Worm (Caenorhabditis elegans) whole organism, L2 larva: ENCODE measurements around the gene frm-7.

Experiments used
- ZK546.5 ChIP-seq: sonication (generic microtip); optimal IDR thresholded peaks from 2 replicates; lab custom pipeline; 2017; ENCODE audit warnings: missing biosample characterization, missing genetic modification characterization
- blmp-1 ChIP-seq: sonication (generic microtip); optimal IDR thresholded peaks from 2 replicates; lab custom pipeline; 2017; ENCODE audit warnings: missing genetic modification characterization, mild to moderate bottlenecking, missing compliant biosample characterization, antibody characterized with exemption, moderate library complexity; ENCODE audit not compliant: insufficient read depth
- egl-27 ChIP-seq: sonication (generic microtip); optimal IDR thresholded peaks from 3 replicates; lab custom pipeline; 2017; ENCODE audit warnings: missing biosample characterization, missing genetic modification reagents, missing genetic modification characterization
- elt-1 ChIP-seq: fragments of 150-350 bp; optimal IDR thresholded peaks from 2 replicates; lab custom pipeline; 2014; ENCODE audit warnings: missing biosample characterization, missing genetic modification characterization
- lin-11 ChIP-seq: fragments of 150-350 bp; sonication (generic microtip); optimal IDR thresholded peaks from 2 replicates; lab custom pipeline; 2014; ENCODE audit warnings: missing biosample characterization, missing genetic modification characterization, inconsistent platforms, mixed read lengths
- lin-39 ChIP-seq: fragments of 150-350 bp; optimal IDR thresholded peaks from 2 replicates; lab custom pipeline; 2014; ENCODE audit warnings: missing biosample characterization, missing genetic modification reagents, missing genetic modification characterization
- snpc-4 ChIP-seq: fragments of 150-350 bp; optimal IDR thresholded peaks from 2 replicates; lab custom pipeline; 2014; ENCODE audit warnings: missing biosample characterization, missing genetic modification characterization

ce11 chrV:12287667-12288066 lies 14.6 kb upstream of the frm-7 start:
- TF ChIP-seq lin-39 (tag; lab: Kevin White, UChicago): no peak
- no peak for TF ChIP-seq elt-1 (tag; lab: Kevin White, UChicago)
- TF ChIP-seq ZK546.5 (tag; lab: Kevin White, UChicago): no peak
- TF ChIP-seq snpc-4: no peak
- no peak for TF ChIP-seq blmp-1 (tag; lab: Kevin White, UChicago)
- TF ChIP-seq lin-11 (tag; lab: Kevin White, UChicago): no peak
- TF ChIP-seq egl-27 (tag; lab: Kevin White, UChicago): no peak
